Fruit fly (Drosophila melanogaster) whole organism, adult: ENCODE results near the gene RpS3.

Source experiments
- CG33017 ChIP-seq: fragments of 200-800 bp; sonication (Bioruptor generic); optimal IDR thresholded peaks from 2 replicates; lab custom pipeline; 2018; ENCODE audit warnings: missing biosample characterization, mild to moderate bottlenecking, missing genetic modification characterization, moderate library complexity
- cic ChIP-seq: fragments of 200-800 bp; sonication (Bioruptor generic); optimal IDR thresholded peaks from 2 replicates; lab custom pipeline; 2017; ENCODE audit warnings: missing biosample characterization, mild to moderate bottlenecking, missing genetic modification characterization, moderate library complexity

- TF ChIP-seq cic (GFP tag; lab: Kevin White, UChicago) = no peak
- TF ChIP-seq CG33017 (tag; lab: Kevin White, UChicago) = no peak
Observed at dm6 chr3R:23309690-23310089, 48.9 kb upstream of the RpS3 start.
